Worm (Caenorhabditis elegans) whole organism, L4/young adult: Measurements from ENCODE around the gene K08D8.5.

Experiments
- W03F9.2 ChIP-seq: fragments of 150-350 bp; optimal IDR thresholded peaks from 2 replicates; lab custom pipeline; 2014; ENCODE audit warnings: missing biosample characterization, missing genetic modification characterization
- dao-5 ChIP-seq: sonication (generic microtip); optimal IDR thresholded peaks from 2 replicates; lab custom pipeline; 2016; ENCODE audit warnings: missing genotype, missing genetic modification characterization, moderate library complexity, missing compliant biosample characterization
- him-1 ChIP-seq: sonication (generic microtip); optimal IDR thresholded peaks from 2 replicates; lab custom pipeline; 2016; ENCODE audit warnings: missing genotype, missing genetic modification reagents, missing genetic modification characterization, missing compliant biosample characterization

- TF ChIP-seq him-1 (tag; lab: Kevin White, UChicago): no peak
- no peak for TF ChIP-seq dao-5
- no peak for TF ChIP-seq W03F9.2 (tag; lab: Kevin White, UChicago)
Measured at ce11 chrIV:12914532-12915019, 2.6 kb upstream of the K08D8.5 start, which contains the start of gene irg-6.
